Worm (Caenorhabditis elegans) whole organism, late embryonic: ENCODE measurements around the gene nspc-18.

Experiments
- K09A11.1 ChIP-seq: sonication (generic microtip); optimal IDR thresholded peaks from 2 replicates; lab custom pipeline; 2017; ENCODE audit warnings: antibody characterized with exemption, mild to moderate bottlenecking, missing genetic modification characterization, missing compliant biosample characterization; ENCODE audit not compliant: insufficient read depth
- ama-1 ChIP-seq: fragments of 150-350 bp; optimal IDR thresholded peaks from 2 replicates; lab custom pipeline; 2014
- dve-1 ChIP-seq: sonication (generic microtip); optimal IDR thresholded peaks from 2 replicates; lab custom pipeline; 2017; ENCODE audit warnings: antibody characterized with exemption, mild to moderate bottlenecking, missing genetic modification characterization, missing compliant biosample characterization
- eyg-1 ChIP-seq: sonication (generic microtip); optimal IDR thresholded peaks from 2 replicates; lab custom pipeline; 2016; ENCODE audit warnings: missing genotype, missing genetic modification characterization, missing compliant biosample characterization
- hlh-15 ChIP-seq: sonication (generic microtip); optimal IDR thresholded peaks from 2 replicates; lab custom pipeline; 2016; ENCODE audit warnings: missing genetic modification characterization, missing compliant biosample characterization
- pqm-1 ChIP-seq: sonication (generic microtip); optimal IDR thresholded peaks from 2 replicates; lab custom pipeline; 2016; ENCODE audit warnings: missing genetic modification characterization, missing compliant biosample characterization
- rnt-1 ChIP-seq: sonication (generic microtip); optimal IDR thresholded peaks from 2 replicates; lab custom pipeline; 2016; ENCODE audit warnings: missing genetic modification characterization, missing compliant biosample characterization
- sox-4 ChIP-seq: sonication (generic microtip); optimal IDR thresholded peaks from 2 replicates; lab custom pipeline; 2017; ENCODE audit warnings: mild to moderate bottlenecking, missing genetic modification characterization, inconsistent platforms, missing compliant biosample characterization
- unc-86 ChIP-seq: sonication (generic microtip); optimal IDR thresholded peaks from 2 replicates; lab custom pipeline; 2016; ENCODE audit warnings: missing genetic modification characterization, missing compliant biosample characterization

DNA sequence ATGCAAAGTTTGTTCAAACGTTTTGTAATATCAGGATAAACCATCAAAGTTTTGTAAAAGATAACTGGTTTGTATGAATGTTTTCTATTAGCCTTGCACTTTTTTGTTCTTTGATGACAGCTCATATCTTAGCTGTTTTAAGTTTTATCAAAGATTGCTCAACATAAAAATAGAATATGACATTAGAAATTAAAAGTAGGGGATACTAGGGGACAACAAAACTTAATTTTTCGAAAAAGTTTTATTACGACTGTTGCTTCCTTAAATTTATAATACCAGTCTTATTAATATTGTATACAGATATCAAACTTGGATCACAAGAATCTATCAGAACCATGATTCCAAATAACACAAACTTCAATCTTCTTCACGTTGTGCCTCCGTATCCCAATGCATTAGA, 31.7 kb downstream of the nspc-18 start, which contains the start of gene ztf-14:
- TF ChIP-seq pqm-1 (tag; lab: Kevin White, UChicago) (no peak), ama-1 (lab: Kevin White, UChicago) (no peak), K09A11.1 (tag; lab: Kevin White, UChicago) (no peak), eyg-1 (tag; lab: Kevin White, UChicago) (no peak), unc-86 (tag; lab: Kevin White, UChicago) (no peak), hlh-15 (tag; lab: Kevin White, UChicago) (no peak), sox-4 (tag; lab: Kevin White, UChicago) (no peak), dve-1 (tag; lab: Kevin White, UChicago) (no peak), rnt-1 (no peak)
